Worm (Caenorhabditis elegans) whole organism, L1 larva: ENCODE measurements around the gene ZK370.6.

Experiments used
- C16A3.4 ChIP-seq: fragments of 150-350 bp; optimal IDR thresholded peaks from 2 replicates; lab custom pipeline; 2014; ENCODE audit warnings: missing biosample characterization, missing genetic modification characterization
- aha-1 ChIP-seq: fragments of 150-350 bp; optimal IDR thresholded peaks from 2 replicates; lab custom pipeline; 2014; ENCODE audit warnings: missing biosample characterization, missing genetic modification characterization
- aly-2 ChIP-seq: fragments of 150-350 bp; optimal IDR thresholded peaks from 2 replicates; lab custom pipeline; 2014; ENCODE audit warnings: missing biosample characterization, missing genetic modification characterization
- blmp-1 ChIP-seq: fragments of 150-350 bp; optimal IDR thresholded peaks from 2 replicates; lab custom pipeline; 2014; ENCODE audit warnings: missing biosample characterization, missing genetic modification characterization
- ceh-82 ChIP-seq, 3 experiments: fragments of 150-350 bp in 1 of 3; sonication (generic microtip) in 2 of 3; optimal IDR thresholded peaks; 2 replicates each; lab custom pipeline; 2014 to 2017; ENCODE audit warnings: missing biosample characterization in 3 of 3, missing genetic modification characterization in 3 of 3
- ceh-90 ChIP-seq: sonication (generic microtip); optimal IDR thresholded peaks from 2 replicates; lab custom pipeline; 2016; ENCODE audit warnings: missing genetic modification characterization, missing compliant biosample characterization
- ces-1 ChIP-seq: fragments of 150-350 bp; optimal IDR thresholded peaks from 2 replicates; lab custom pipeline; 2014; ENCODE audit warnings: missing biosample characterization, missing genetic modification reagents, missing genetic modification characterization
- dsc-1 ChIP-seq: sonication (generic microtip); optimal IDR thresholded peaks from 2 replicates; lab custom pipeline; 2016; ENCODE audit warnings: mild to moderate bottlenecking, missing genetic modification characterization, missing compliant biosample characterization
- egl-13 ChIP-seq: sonication (generic microtip); optimal IDR thresholded peaks from 2 replicates; lab custom pipeline; 2016; ENCODE audit warnings: missing genotype, missing genetic modification reagents, missing genetic modification characterization, missing compliant biosample characterization
- egl-27 ChIP-seq, 2 experiments: fragments of 150-350 bp in 1 of 2; sonication (generic microtip); optimal IDR thresholded peaks; 3 replicates each; lab custom pipeline; 2017 to 2018; ENCODE audit warnings: missing biosample characterization in 2 of 2, missing genetic modification characterization in 2 of 2, missing genetic modification reagents in 2 of 2
- elt-2 ChIP-seq: sonication (generic microtip); optimal IDR thresholded peaks from 2 replicates; lab custom pipeline; 2016; ENCODE audit warnings: missing genetic modification characterization, mild to moderate bottlenecking, inconsistent platforms, missing compliant biosample characterization, missing genetic modification reagents
- elt-3 ChIP-seq, 6 experiments: fragments of 150-350 bp in 1 of 6; sonication (generic microtip); optimal IDR thresholded peaks; 2 replicates each; lab custom pipeline; 2017 to 2018; ENCODE audit warnings: missing biosample characterization in 6 of 6, missing genetic modification characterization in 6 of 6, inconsistent platforms in 1 of 6
- ets-5 ChIP-seq: fragments of 200-800 bp; sonication (Bioruptor generic); IDR thresholded peaks from 2 replicates; pipeline ENCODE4 v1.3.6; 2022; ENCODE audit warnings: missing genetic modification characterization, missing compliant biosample characterization
- grh-1 ChIP-seq: fragments of 200-800 bp; sonication (Bioruptor generic); IDR thresholded peaks from 2 replicates; pipeline ENCODE4 v1.3.6; 2022; ENCODE audit warnings: missing genetic modification reagents, missing genetic modification characterization, missing compliant biosample characterization
- hlh-17 ChIP-seq: fragments of 200-800 bp; sonication (Bioruptor generic); optimal IDR thresholded peaks from 2 replicates; lab custom pipeline; 2018; ENCODE audit warnings: missing genetic modification characterization, mild to moderate bottlenecking, missing compliant biosample characterization, moderate library complexity, borderline replicate concordance
- hlh-4 ChIP-seq: sonication (generic microtip); optimal IDR thresholded peaks from 2 replicates; lab custom pipeline; 2016; ENCODE audit warnings: mild to moderate bottlenecking, missing genetic modification characterization, missing compliant biosample characterization
- isw-1 ChIP-seq: fragments of 200-800 bp; sonication (Bioruptor generic); IDR thresholded peaks from 2 replicates; pipeline ENCODE4 v1.3.6; 2022; ENCODE audit warnings: missing genetic modification characterization, missing compliant biosample characterization
- jun-1 ChIP-seq: fragments of 150-350 bp; optimal IDR thresholded peaks from 2 replicates; lab custom pipeline; 2014; ENCODE audit warnings: missing biosample characterization, missing genetic modification reagents, missing genetic modification characterization
- lin-13 ChIP-seq: fragments of 150-350 bp; optimal IDR thresholded peaks from 2 replicates; lab custom pipeline; 2014; ENCODE audit warnings: missing biosample characterization, missing genetic modification reagents, missing genetic modification characterization
- lin-14 ChIP-seq: fragments of 200-800 bp; sonication (Bioruptor generic); optimal IDR thresholded peaks from 2 replicates; lab custom pipeline; 2018; ENCODE audit warnings: mild to moderate bottlenecking, missing genetic modification characterization, moderate library complexity, missing compliant biosample characterization
- mab-9 ChIP-seq: fragments of 200-800 bp; sonication (Bioruptor generic); IDR thresholded peaks from 2 replicates; pipeline ENCODE4 v1.3.6; 2022; ENCODE audit warnings: missing genetic modification reagents, missing genetic modification characterization, missing compliant biosample characterization
- mdl-1 ChIP-seq, 2 experiments: fragments of 150-350 bp; optimal IDR thresholded peaks; 2 replicates each; lab custom pipeline; 2014 to 2017; ENCODE audit warnings: missing biosample characterization in 2 of 2, missing genetic modification characterization in 2 of 2, inconsistent platforms in 1 of 2
- nhr-19 ChIP-seq: fragments of 200-800 bp; sonication (Bioruptor generic); conservative IDR thresholded peaks from 2 replicates; pipeline ENCODE4 v1.3.6; 2022; ENCODE audit warnings: missing genetic modification characterization, missing compliant biosample characterization
- nhr-20 ChIP-seq: sonication (generic microtip); optimal IDR thresholded peaks from 2 replicates; lab custom pipeline; 2016; ENCODE audit warnings: mild to moderate bottlenecking, missing genetic modification characterization, missing compliant biosample characterization
- nhr-237 ChIP-seq: fragments of 150-350 bp; optimal IDR thresholded peaks from 2 replicates; lab custom pipeline; 2014; ENCODE audit warnings: missing biosample characterization, missing genetic modification characterization
- nhr-28 ChIP-seq: fragments of 150-350 bp; optimal IDR thresholded peaks from 2 replicates; lab custom pipeline; 2014; ENCODE audit warnings: missing biosample characterization, missing genetic modification characterization
- nhr-47 ChIP-seq: sonication (generic microtip); optimal IDR thresholded peaks from 2 replicates; lab custom pipeline; 2016; ENCODE audit warnings: mild to moderate bottlenecking, missing genetic modification characterization, moderate library complexity, missing compliant biosample characterization
- nhr-71 ChIP-seq: sonication (generic microtip); optimal IDR thresholded peaks from 2 replicates; lab custom pipeline; 2016; ENCODE audit warnings: mild to moderate bottlenecking, missing genetic modification characterization, moderate library complexity, missing compliant biosample characterization
- nhr-76 ChIP-seq: sonication (generic microtip); optimal IDR thresholded peaks from 2 replicates; lab custom pipeline; 2017; ENCODE audit warnings: missing biosample characterization, missing genetic modification characterization
- nhr-84 ChIP-seq: sonication (generic microtip); optimal IDR thresholded peaks from 2 replicates; lab custom pipeline; 2017; ENCODE audit warnings: missing biosample characterization, missing genetic modification characterization
- nhr-85 ChIP-seq: sonication (generic microtip); peaks from one replicate; lab custom pipeline; 2016; ENCODE audit warnings: missing genetic modification characterization, inconsistent platforms, missing compliant biosample characterization
- pag-3 ChIP-seq: sonication (generic microtip); optimal IDR thresholded peaks from 2 replicates; lab custom pipeline; 2017; ENCODE audit warnings: missing genetic modification characterization, mild to moderate bottlenecking, missing compliant biosample characterization, antibody characterized with exemption, borderline replicate concordance; ENCODE audit not compliant: insufficient read depth
- pqm-1 ChIP-seq: sonication (generic microtip); optimal IDR thresholded peaks from 3 replicates; lab custom pipeline; 2017; ENCODE audit warnings: missing biosample characterization, missing genetic modification characterization
- rnt-1 ChIP-seq: sonication (generic microtip); optimal IDR thresholded peaks from 2 replicates; lab custom pipeline; 2016; ENCODE audit warnings: mild to moderate bottlenecking, missing genetic modification characterization, moderate library complexity, missing compliant biosample characterization
- skn-1 ChIP-seq: fragments of 150-350 bp; optimal IDR thresholded peaks from 2 replicates; lab custom pipeline; 2014; ENCODE audit warnings: missing biosample characterization, missing genetic modification characterization
- snpc-4 ChIP-seq: fragments of 150-350 bp; optimal IDR thresholded peaks from 2 replicates; lab custom pipeline; 2014; ENCODE audit warnings: missing biosample characterization, missing genetic modification characterization
- snu-23 ChIP-seq: sonication (generic microtip); optimal IDR thresholded peaks from 2 replicates; lab custom pipeline; 2016; ENCODE audit warnings: missing genetic modification characterization, missing compliant biosample characterization
- sox-4 ChIP-seq: sonication (generic microtip); optimal IDR thresholded peaks from 2 replicates; lab custom pipeline; 2016; ENCODE audit warnings: missing genetic modification characterization, missing compliant biosample characterization
- tlp-1 ChIP-seq: fragments of 150-350 bp; optimal IDR thresholded peaks from 2 replicates; lab custom pipeline; 2014; ENCODE audit warnings: missing biosample characterization, missing genetic modification characterization
- unc-30 ChIP-seq: sonication (generic microtip); optimal IDR thresholded peaks from 2 replicates; lab custom pipeline; 2017; ENCODE audit warnings: missing biosample characterization, missing genetic modification characterization
- unc-62 ChIP-seq: fragments of 150-350 bp; optimal IDR thresholded peaks from 2 replicates; lab custom pipeline; 2014; ENCODE audit warnings: missing biosample characterization, missing genetic modification reagents, missing genetic modification characterization
- vab-15 ChIP-seq: sonication (generic microtip); optimal IDR thresholded peaks from 2 replicates; lab custom pipeline; 2017; ENCODE audit warnings: missing genotype, mild to moderate bottlenecking, missing genetic modification characterization, missing compliant biosample characterization
- xbp-1 ChIP-seq: sonication (generic microtip); optimal IDR thresholded peaks from 2 replicates; lab custom pipeline; 2016; ENCODE audit warnings: missing genetic modification characterization, missing compliant biosample characterization
- zag-1 ChIP-seq: fragments of 150-350 bp; optimal IDR thresholded peaks from 2 replicates; lab custom pipeline; 2014; ENCODE audit warnings: missing biosample characterization, missing genetic modification characterization
- zip-4 ChIP-seq: fragments of 200-800 bp; sonication (Bioruptor generic); optimal IDR thresholded peaks from 2 replicates; lab custom pipeline; 2018; ENCODE audit warnings: mild to moderate bottlenecking, missing genetic modification characterization, moderate library complexity, missing compliant biosample characterization

ZK370.6 gene

ce11 chrIII:8710310-8710709, 33.3 kb downstream of the ZK370.6 start, which contains the start of gene B0303.11:
B0303.11 (minus strand) TSS chrIII:8710410.
- TF ChIP-seq zip-4 (GFP tag; lab: Kevin White, UChicago) = no peak
- no peak for TF ChIP-seq tlp-1 (tag; lab: Kevin White, UChicago)
- TF ChIP-seq blmp-1 (tag; lab: Kevin White, UChicago) = no peak
- TF ChIP-seq egl-27 (tag; optimal IDR thresholded peaks at IDR 0.05; lab: Kevin White, UChicago) = no peak
- no peak for TF ChIP-seq jun-1
- no peak for TF ChIP-seq xbp-1
- TF ChIP-seq, all 84 proteins: peak for 0

- no peak for TF ChIP-seq xbp-1
- no peak for TF ChIP-seq aly-2 (tag; lab: Kevin White, UChicago)
- no peak for TF ChIP-seq snu-23
- TF ChIP-seq C16A3.4 = no peak
- no peak for TF ChIP-seq snpc-4 (tag; lab: Kevin White, UChicago)
- TF ChIP-seq nhr-19 = no peak
- no peak for TF ChIP-seq nhr-237 (tag; lab: Kevin White, UChicago)
- no peak for TF ChIP-seq hlh-17
- TF ChIP-seq elt-3 (tag; optimal IDR thresholded peaks at IDR 0.05; lab: Kevin White, UChicago) = peak in 1 of 6 experiments; percentile 20
- TF ChIP-seq ces-1 (GFP tag; lab: Kevin White, UChicago) = no peak
- no peak for TF ChIP-seq unc-62
- TF ChIP-seq nhr-71 (tag; lab: Kevin White, UChicago) = no peak
- peak; percentile 95 for TF ChIP-seq blmp-1 (tag; lab: Kevin White, UChicago)
- no peak for TF ChIP-seq grh-1 (GFP tag; lab: Robert Waterston, UW)
- no peak for TF ChIP-seq ceh-82 (tag; optimal IDR thresholded peaks at IDR 0.05; lab: Kevin White, UChicago)
- TF ChIP-seq zag-1 (tag; lab: Kevin White, UChicago) = no peak
- no peak for TF ChIP-seq rnt-1
- TF ChIP-seq elt-2 = no peak
- TF ChIP-seq mab-9 (GFP tag; lab: Robert Waterston, UW) = no peak
- TF ChIP-seq ets-5 (GFP tag; lab: Robert Waterston, UW) = no peak
- no peak for TF ChIP-seq unc-30 (tag; lab: Kevin White, UChicago)
- no peak for TF ChIP-seq dsc-1 (tag; lab: Kevin White, UChicago)
- TF ChIP-seq nhr-85 = peak; percentile 73
- no peak for TF ChIP-seq ceh-90 (tag; lab: Kevin White, UChicago)
- TF ChIP-seq egl-13 (tag; lab: Kevin White, UChicago) = no peak
- TF ChIP-seq, all 84 proteins: peak for 3
Observed at ce11 chrIII:8709735-8710134, 33.9 kb downstream of the ZK370.6 start.

DNA sequence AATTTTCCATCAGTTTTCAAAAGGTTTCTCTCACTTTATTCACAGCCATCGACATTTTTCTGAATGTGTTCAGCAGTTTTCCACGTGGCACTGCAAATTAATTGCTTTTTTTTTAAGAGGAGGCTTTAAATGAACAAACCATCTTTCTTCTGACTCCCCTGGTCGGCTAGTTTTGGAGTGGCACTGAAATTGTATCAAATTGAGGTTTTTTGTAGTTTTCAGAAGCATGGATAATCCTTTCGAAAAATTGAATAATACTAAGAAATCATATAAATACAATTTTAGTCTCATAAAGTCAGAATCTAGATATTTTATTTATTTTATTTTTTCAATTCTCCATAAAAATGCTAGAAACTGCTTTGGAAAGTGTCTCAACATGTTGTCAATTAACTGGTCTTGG, 38.9 kb downstream of the ZK370.6 start, which contains the start of gene B0303.16:
TSS of gene B0303.16 (plus strand) at position 301 of the 400 bp plus-strand sequence.
- TF ChIP-seq nhr-71 (tag; lab: Kevin White, UChicago) = no peak
- no peak for TF ChIP-seq sox-4 (tag; lab: Kevin White, UChicago)
- TF ChIP-seq ceh-90 (tag; lab: Kevin White, UChicago) = no peak
- no peak for TF ChIP-seq aha-1 (tag; lab: Kevin White, UChicago)
- TF ChIP-seq C16A3.4 = no peak
- TF ChIP-seq vab-15 = no peak
- TF ChIP-seq lin-14 = no peak
- TF ChIP-seq nhr-76 (tag; lab: Kevin White, UChicago) = no peak

DNA sequence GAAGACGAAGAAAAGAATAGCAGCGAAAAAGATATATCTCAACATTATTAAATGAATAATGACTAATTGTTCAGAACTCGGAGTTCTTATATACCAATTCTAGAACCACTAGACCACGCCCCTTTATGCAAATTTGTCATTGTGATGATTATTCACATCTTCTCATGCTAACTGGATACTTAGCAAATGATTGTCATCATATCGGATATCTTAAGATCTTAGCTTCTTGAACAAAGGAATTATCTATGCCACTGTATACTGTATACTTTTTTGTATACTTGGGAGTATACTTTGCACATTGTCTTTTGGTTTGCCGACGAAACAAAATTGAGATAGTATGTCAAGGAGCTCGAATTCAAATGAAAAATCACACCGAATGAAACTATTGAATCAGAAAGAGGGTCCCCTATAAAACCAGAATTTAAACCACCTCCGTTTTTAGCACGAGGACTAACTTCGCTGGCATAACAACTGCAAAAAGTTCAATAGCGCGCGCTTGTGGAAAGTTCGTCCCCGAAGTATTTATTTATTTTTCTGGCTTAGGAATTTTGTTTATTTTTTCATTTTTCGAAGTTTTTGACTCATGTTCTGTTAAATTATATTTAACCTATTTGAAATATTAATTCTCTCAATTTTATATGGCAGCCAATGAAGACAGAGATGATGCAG, 43.2 kb downstream of the ZK370.6 start, which contains the start of the genes sdz-1 and vps-33.1:
TSS of gene sdz-1 (minus strand) at position 51 of the 669 bp plus-strand sequence.
TSS of gene vps-33.1 (plus strand) at position 639 of the 669 bp plus-strand sequence.
- TF ChIP-seq ceh-82 (tag; optimal IDR thresholded peaks at IDR 0.05; lab: Kevin White, UChicago) (peak in 2 of 3 experiments; percentile 7 to 63), egl-13 (tag; lab: Kevin White, UChicago) (peak; percentile 14), isw-1 (peak; percentile 33), hlh-4 (tag; lab: Kevin White, UChicago) (no peak), nhr-20 (tag; lab: Kevin White, UChicago) (peak; percentile 34), zag-1 (tag; lab: Kevin White, UChicago) (no peak), mab-9 (GFP tag; lab: Robert Waterston, UW) (no peak), lin-14 (peak; percentile 49), blmp-1 (tag; lab: Kevin White, UChicago) (peak; percentile 63), xbp-1 (peak; percentile 23), snu-23 (peak; percentile 52), rnt-1 (peak; percentile 91), nhr-47 (tag; lab: Kevin White, UChicago) (peak; percentile 59), lin-13 (no peak), egl-27 (tag; optimal IDR thresholded peaks at IDR 0.05; lab: Kevin White, UChicago) (no peak), nhr-28 (tag; lab: Kevin White, UChicago) (no peak), nhr-237 (tag; lab: Kevin White, UChicago) (no peak), pqm-1 (tag; lab: Kevin White, UChicago) (no peak), nhr-84 (tag; lab: Kevin White, UChicago) (no peak), mdl-1 (tag; optimal IDR thresholded peaks at IDR 0.05; lab: Kevin White, UChicago) (peak in 1 of 2 experiments; percentile 58), pag-3 (tag; lab: Kevin White, UChicago) (no peak), skn-1 (tag; lab: Kevin White, UChicago) (peak; percentile 66), nhr-19 (0 out of 2 replicates have a peak, but pooled peaks have one; percentile 17)
